Fruit fly (Drosophila melanogaster): ENCODE results near the gene CG42238.

Gene CG42238

dm6 chr2L:20927653-20928052 lies 124.3 kb downstream of the CG42238 start, which contains the start of gene Nthl1:
Nthl1 (minus strand) TSS chr2L:20927860.
- TF ChIP-seq Abd-B (GFP tag; optimal IDR thresholded peaks at IDR 0.05) (no peak), br (GFP tag; optimal IDR thresholded peaks at IDR 0.05) (no peak), CG32264 (GFP tag; optimal IDR thresholded peaks at IDR 0.05) (no peak), woc (GFP tag; optimal IDR thresholded peaks at IDR 0.05) (no peak), jim (GFP tag; optimal IDR thresholded peaks at IDR 0.05) (no peak), dsf (GFP tag; optimal IDR thresholded peaks at IDR 0.05; ENCODE audit: borderline replicate concordance) (no peak)

DNA sequence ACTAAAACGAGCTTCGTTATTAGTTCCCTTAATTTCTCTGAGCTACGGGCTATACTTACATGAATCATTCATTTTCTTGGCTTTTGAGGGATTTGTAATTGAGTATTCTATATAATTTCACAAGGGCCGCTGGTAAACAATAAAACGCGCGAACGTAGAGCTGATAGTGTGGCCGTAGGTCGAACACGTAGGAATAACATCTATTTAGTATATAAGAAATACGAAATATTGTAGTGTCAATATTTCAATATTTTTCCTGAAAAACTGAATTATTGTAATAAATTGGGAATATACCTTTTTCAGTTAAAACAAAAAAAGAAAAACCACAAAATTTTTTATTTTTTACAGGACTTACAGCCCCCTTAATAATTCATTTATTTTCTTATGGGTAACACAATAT lies 126.0 kb downstream of the CG42238 start, which contains the start of gene RPA2:
RPA2 (minus strand) TSS at position 173 of the 400 bp plus-strand sequence.
- no peak for TF ChIP-seq CrebA (GFP tag; optimal IDR thresholded peaks at IDR 0.05; ENCODE audit: borderline replicate concordance)
- TF ChIP-seq usp (GFP tag; optimal IDR thresholded peaks at IDR 0.05), result no peak
- no peak for TF ChIP-seq Dfd (GFP tag; optimal IDR thresholded peaks at IDR 0.05)
- no peak for TF ChIP-seq woc (GFP tag; optimal IDR thresholded peaks at IDR 0.05)
- TF ChIP-seq Jra (GFP tag; optimal IDR thresholded peaks at IDR 0.05), result no peak
- TF ChIP-seq dsf (GFP tag; optimal IDR thresholded peaks at IDR 0.05; ENCODE audit: borderline replicate concordance), result no peak
- no peak for TF ChIP-seq rgr (GFP tag; optimal IDR thresholded peaks at IDR 0.05)
- no peak for TF ChIP-seq Hr83 (GFP tag; optimal IDR thresholded peaks at IDR 0.05; ENCODE audit: poor library complexity, severe bottlenecking)
- no peak for TF ChIP-seq Myc (optimal IDR thresholded peaks at IDR 0.05)
- no peak for TF ChIP-seq CG9705 (GFP tag; optimal IDR thresholded peaks at IDR 0.05)
- no peak for TF ChIP-seq fru (GFP tag; optimal IDR thresholded peaks at IDR 0.05)

- TF ChIP-seq CG32264 (GFP tag; optimal IDR thresholded peaks at IDR 0.05) (no peak), Dfd (GFP tag; optimal IDR thresholded peaks at IDR 0.05) (peak; percentile 61)
Measured at dm6 chr2L:20923088-20923571, 128.8 kb downstream of the CG42238 start.

DNA sequence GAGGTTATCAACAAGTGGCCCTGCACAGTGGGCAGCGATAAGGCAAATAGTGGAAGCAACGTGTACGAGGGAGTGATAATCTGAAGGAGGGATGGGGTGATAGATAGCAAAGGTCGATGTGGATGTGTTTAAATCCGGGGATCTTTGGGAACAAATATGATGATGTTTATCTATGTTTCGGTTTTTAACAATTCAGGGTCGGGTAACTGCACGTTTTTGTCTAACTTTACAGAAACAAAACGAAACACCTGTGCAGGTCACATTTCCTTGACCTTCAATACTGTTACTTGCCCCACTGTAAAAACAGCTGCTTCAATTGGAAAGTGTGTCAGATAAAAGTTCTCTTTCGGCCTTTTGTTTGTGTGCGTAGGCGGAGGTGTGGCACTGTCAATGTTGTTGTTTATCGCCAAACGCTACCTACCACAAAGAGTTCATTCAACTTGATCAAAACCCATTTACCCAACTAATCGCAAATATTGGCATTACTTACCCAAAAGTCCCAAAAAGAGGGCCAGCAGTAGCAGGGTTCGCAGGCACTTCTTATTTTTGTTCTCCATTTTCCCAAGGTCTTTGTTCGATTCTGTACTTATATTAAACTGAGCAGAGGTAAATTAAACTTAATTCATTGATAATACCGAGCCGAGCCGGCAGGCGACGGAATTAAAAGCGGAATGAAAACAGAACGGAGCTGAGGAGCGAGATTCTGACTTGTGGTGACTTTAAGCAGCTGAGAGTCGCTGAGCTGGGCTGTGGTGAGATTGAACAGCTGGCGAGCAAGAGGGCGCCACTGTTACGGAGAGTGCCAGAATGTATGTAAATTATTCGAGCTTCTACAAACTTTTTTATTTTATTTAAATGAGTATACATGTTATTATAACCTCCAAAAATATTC lies 129.5 kb downstream of the CG42238 start, which contains the start of gene Mtp:
Mtp (minus strand) TSS at position 681 of the 892 bp plus-strand sequence.
- TF ChIP-seq CG9705 (GFP tag; optimal IDR thresholded peaks at IDR 0.05) (no peak), Dfd (GFP tag; optimal IDR thresholded peaks at IDR 0.05) (no peak), Vsx2 (GFP tag; optimal IDR thresholded peaks at IDR 0.05; ENCODE audit: partially characterized antibody) (no peak), foxo (GFP tag; optimal IDR thresholded peaks at IDR 0.05) (peak in 1 of 2 experiments; percentile 80), Abd-B (GFP tag; optimal IDR thresholded peaks at IDR 0.05) (no peak), fru (GFP tag; optimal IDR thresholded peaks at IDR 0.05) (peak; percentile 87), dmrt93B (GFP tag; optimal IDR thresholded peaks at IDR 0.05) (peak; percentile 61), dl (GFP tag; optimal IDR thresholded peaks at IDR 0.05; ENCODE audit: insufficient read depth in 1 of 2, partially characterized antibody in 2 of 2) (no peak), rgr (GFP tag; optimal IDR thresholded peaks at IDR 0.05) (peak; percentile 80), tai (GFP tag; optimal IDR thresholded peaks at IDR 0.05) (no peak), pan (optimal IDR thresholded peaks at IDR 0.05) (no peak), HLH106 (tag; optimal IDR thresholded peaks at IDR 0.05) (peak; percentile 71), brk (GFP tag; optimal IDR thresholded peaks at IDR 0.05) (no peak), jim (GFP tag; optimal IDR thresholded peaks at IDR 0.05) (no peak), N (GFP tag; optimal IDR thresholded peaks at IDR 0.05) (no peak), br (GFP tag; optimal IDR thresholded peaks at IDR 0.05) (peak; percentile 77), Hnf4 (GFP tag; optimal IDR thresholded peaks at IDR 0.05) (peak; percentile 60), Mio (GFP tag; optimal IDR thresholded peaks at IDR 0.05) (no peak), Dif (GFP tag; optimal IDR thresholded peaks at IDR 0.05; ENCODE audit: partially characterized antibody) (peak; percentile 4), lola (GFP tag; optimal IDR thresholded peaks at IDR 0.05) (no peak), Rel (GFP tag; optimal IDR thresholded peaks at IDR 0.05) (no peak), Rel (tag; optimal IDR thresholded peaks at IDR 0.05) (peak; percentile 58), usp (GFP tag; optimal IDR thresholded peaks at IDR 0.05) (no peak), OdsH (GFP tag; optimal IDR thresholded peaks at IDR 0.05) (peak; percentile 71), CrebA (GFP tag; optimal IDR thresholded peaks at IDR 0.05; ENCODE audit: borderline replicate concordance) (no peak), sv (GFP tag; optimal IDR thresholded peaks at IDR 0.05) (peak; percentile 72), CG32264 (GFP tag; optimal IDR thresholded peaks at IDR 0.05) (no peak), sage (GFP tag; optimal IDR thresholded peaks at IDR 0.05) (no peak), psq (GFP tag; optimal IDR thresholded peaks at IDR 0.05) (peak; percentile 58), ey (GFP tag; optimal IDR thresholded peaks at IDR 0.05) (peak; percentile 80), h (GFP tag; optimal IDR thresholded peaks at IDR 0.05) (peak; percentile 78), Sp1 (GFP tag; optimal IDR thresholded peaks at IDR 0.05) (peak; percentile 66), Myc (optimal IDR thresholded peaks at IDR 0.05) (peak; percentile 61), Hr78 (GFP tag; optimal IDR thresholded peaks at IDR 0.05) (no peak), Jra (GFP tag; optimal IDR thresholded peaks at IDR 0.05) (no peak), woc (GFP tag; optimal IDR thresholded peaks at IDR 0.05) (peak; percentile 73), dsf (GFP tag; optimal IDR thresholded peaks at IDR 0.05; ENCODE audit: borderline replicate concordance) (no peak), GATAd (GFP tag; optimal IDR thresholded peaks at IDR 0.05) (no peak), Hr83 (GFP tag; optimal IDR thresholded peaks at IDR 0.05; ENCODE audit: poor library complexity, severe bottlenecking) (no peak)
